Fruit fly (Drosophila melanogaster) whole organism, prepupa: Measurements from ENCODE around the gene CG43447.

Source experiments
- Blimp-1 ChIP-seq: fragments of 200-800 bp; sonication (Bioruptor generic); optimal IDR thresholded peaks from 3 replicates; lab custom pipeline; 2017; ENCODE audit warnings: missing biosample characterization, missing genetic modification characterization, mild to moderate bottlenecking, moderate library complexity, missing genetic modification reagents
- CG10669 ChIP-seq: fragments of 200-800 bp; sonication (Bioruptor generic); optimal IDR thresholded peaks from 3 replicates; lab custom pipeline; 2018; ENCODE audit warnings: missing biosample characterization, mild to moderate bottlenecking, missing genetic modification characterization, moderate library complexity
- CG11902 ChIP-seq: fragments of 200-800 bp; sonication (Bioruptor generic); optimal IDR thresholded peaks from 3 replicates; lab custom pipeline; 2016; ENCODE audit warnings: missing biosample characterization, missing genetic modification characterization
- CG31627 ChIP-seq: fragments of 200-800 bp; sonication (Bioruptor generic); optimal IDR thresholded peaks from 3 replicates; lab custom pipeline; 2016; ENCODE audit warnings: missing biosample characterization, missing genetic modification characterization
- CG34406 ChIP-seq: fragments of 200-800 bp; sonication (Bioruptor generic); optimal IDR thresholded peaks from 3 replicates; lab custom pipeline; 2016; ENCODE audit warnings: missing biosample characterization, missing genetic modification characterization
- CG3919 ChIP-seq: fragments of 200-800 bp; sonication (Bioruptor generic); optimal IDR thresholded peaks from 3 replicates; lab custom pipeline; 2016; ENCODE audit warnings: missing biosample characterization, missing genetic modification characterization
- CG4318 ChIP-seq: fragments of 200-800 bp; sonication (Bioruptor generic); optimal IDR thresholded peaks from 3 replicates; lab custom pipeline; 2017; ENCODE audit warnings: missing biosample characterization, mild to moderate bottlenecking, missing genetic modification characterization
- CG6163 ChIP-seq: fragments of 200-800 bp; sonication (Bioruptor generic); IDR thresholded peaks from 3 replicates; pipeline ENCODE4 v1.3.6; 2022; ENCODE audit warnings: missing biosample characterization, missing genetic modification characterization
- CG6808 ChIP-seq: fragments of 200-800 bp; sonication (Bioruptor generic); optimal IDR thresholded peaks from 3 replicates; lab custom pipeline; 2017; ENCODE audit warnings: missing biosample characterization, missing genetic modification characterization, mild to moderate bottlenecking, moderate library complexity, missing genetic modification reagents
- CG6854 ChIP-seq: fragments of 200-800 bp; sonication (Bioruptor generic); optimal IDR thresholded peaks from 2 replicates; lab custom pipeline; 2017; ENCODE audit warnings: missing biosample characterization, mild to moderate bottlenecking, missing genetic modification characterization
- CG8119 ChIP-seq: fragments of 200-800 bp; sonication (Bioruptor generic); IDR thresholded peaks from 3 replicates; pipeline ENCODE4 v1.3.6; 2022; ENCODE audit warnings: missing biosample characterization, missing genetic modification characterization
- CG8319 ChIP-seq: fragments of 200-800 bp; sonication (Bioruptor generic); optimal IDR thresholded peaks from 3 replicates; lab custom pipeline; 2016; ENCODE audit warnings: missing biosample characterization, missing genetic modification characterization
- CG8632 ChIP-seq: fragments of 200-800 bp; sonication (Bioruptor generic); optimal IDR thresholded peaks from 3 replicates; lab custom pipeline; 2016; ENCODE audit warnings: missing biosample characterization, missing genetic modification characterization
- CG9139 ChIP-seq: fragments of 200-800 bp; sonication (Bioruptor generic); optimal IDR thresholded peaks from 3 replicates; lab custom pipeline; 2017; ENCODE audit warnings: missing biosample characterization, mild to moderate bottlenecking, missing genetic modification characterization
- Eip75B ChIP-seq: fragments of 200-800 bp; sonication (Bioruptor generic); optimal IDR thresholded peaks from 3 replicates; lab custom pipeline; 2016; ENCODE audit warnings: missing biosample characterization, missing genetic modification characterization
- Eip78C ChIP-seq: fragments of 200-800 bp; sonication (Bioruptor generic); peaks from one replicate; lab custom pipeline; 2016; ENCODE audit warnings: missing biosample characterization, missing genetic modification characterization
- Ets21C ChIP-seq: fragments of 200-800 bp; sonication (Bioruptor generic); optimal IDR thresholded peaks from 3 replicates; lab custom pipeline; 2016; ENCODE audit warnings: missing biosample characterization, missing genetic modification characterization
- Gug ChIP-seq: fragments of 200-800 bp; sonication (Bioruptor generic); IDR thresholded peaks from 2 replicates; pipeline ENCODE4 v1.3.6; 2022; ENCODE audit warnings: missing biosample characterization, missing genetic modification characterization
- Hr39 ChIP-seq: fragments of 200-800 bp; sonication (Bioruptor generic); optimal IDR thresholded peaks from 2 replicates; lab custom pipeline; 2016; ENCODE audit warnings: missing biosample characterization, missing genetic modification characterization
- Hr4 ChIP-seq: fragments of 200-800 bp; sonication (Bioruptor generic); optimal IDR thresholded peaks from 3 replicates; lab custom pipeline; 2016; ENCODE audit warnings: missing biosample characterization, missing genetic modification characterization
- Met ChIP-seq: fragments of 200-800 bp; sonication (Bioruptor generic); optimal IDR thresholded peaks from 3 replicates; lab custom pipeline; 2016; ENCODE audit warnings: missing biosample characterization, missing genetic modification characterization
- OdsH ChIP-seq: fragments of 200-800 bp; sonication (Bioruptor generic); optimal IDR thresholded peaks from 3 replicates; lab custom pipeline; 2016; ENCODE audit warnings: missing biosample characterization, missing genetic modification characterization
- Smox ChIP-seq: fragments of 200-800 bp; sonication (Bioruptor generic); optimal IDR thresholded peaks from 3 replicates; lab custom pipeline; 2016; ENCODE audit warnings: missing biosample characterization, missing genetic modification characterization
- Sox102F ChIP-seq: fragments of 200-800 bp; sonication (Bioruptor generic); optimal IDR thresholded peaks from 2 replicates; lab custom pipeline; 2016; ENCODE audit warnings: missing biosample characterization, mild to moderate bottlenecking, missing genetic modification characterization
- Sox14 ChIP-seq: fragments of 200-800 bp; sonication (Bioruptor generic); optimal IDR thresholded peaks from 3 replicates; lab custom pipeline; 2016; ENCODE audit warnings: missing biosample characterization, missing genetic modification characterization
- Sox15 ChIP-seq: fragments of 200-800 bp; sonication (Bioruptor generic); optimal IDR thresholded peaks from 3 replicates; lab custom pipeline; 2016; ENCODE audit warnings: missing biosample characterization, missing genetic modification characterization
- achi ChIP-seq: fragments of 200-800 bp; sonication (Bioruptor generic); optimal IDR thresholded peaks from 3 replicates; lab custom pipeline; 2016; ENCODE audit warnings: missing biosample characterization, missing genetic modification characterization
- acj6 ChIP-seq: fragments of 200-800 bp; sonication (Bioruptor generic); optimal IDR thresholded peaks from 3 replicates; lab custom pipeline; 2016; ENCODE audit warnings: missing biosample characterization, missing genetic modification characterization
- dac ChIP-seq: fragments of 200-800 bp; sonication (Bioruptor generic); optimal IDR thresholded peaks from 2 replicates; lab custom pipeline; 2017; ENCODE audit warnings: missing biosample characterization, mild to moderate bottlenecking, missing genetic modification characterization
- eg ChIP-seq: fragments of 200-800 bp; sonication (Bioruptor generic); IDR thresholded peaks from 3 replicates; pipeline ENCODE4 v1.3.6; 2022; ENCODE audit warnings: missing biosample characterization, missing genetic modification characterization
- fd85E ChIP-seq: fragments of 200-800 bp; sonication (Bioruptor generic); optimal IDR thresholded peaks from 3 replicates; lab custom pipeline; 2016; ENCODE audit warnings: missing biosample characterization, missing genetic modification characterization
- fkh ChIP-seq: fragments of 200-800 bp; sonication (Bioruptor generic); optimal IDR thresholded peaks from 3 replicates; lab custom pipeline; 2017; ENCODE audit warnings: missing biosample characterization, mild to moderate bottlenecking, missing genetic modification characterization, moderate library complexity
- lz ChIP-seq: fragments of 200-800 bp; sonication (Bioruptor generic); optimal IDR thresholded peaks from 3 replicates; lab custom pipeline; 2016; ENCODE audit warnings: missing biosample characterization, missing genetic modification characterization
- salr ChIP-seq, 2 experiments: fragments of 200-800 bp; sonication (Bioruptor generic); optimal IDR thresholded peaks; 3 replicates each; lab custom pipeline; 2016 to 2018; ENCODE audit warnings: missing biosample characterization in 2 of 2, missing genetic modification characterization in 2 of 2, mild to moderate bottlenecking in 1 of 2
- ss ChIP-seq, 2 experiments: fragments of 200-800 bp; sonication (Bioruptor generic); optimal IDR thresholded peaks; 2 replicates in 1 of 2; 3 replicates in 1 of 2; lab custom pipeline; 2017 to 2018; ENCODE audit warnings: mild to moderate bottlenecking in 2 of 2, missing biosample characterization in 2 of 2, missing genetic modification characterization in 2 of 2, moderate library complexity in 1 of 2
- vri ChIP-seq: fragments of 200-800 bp; sonication (Bioruptor generic); optimal IDR thresholded peaks from 3 replicates; lab custom pipeline; 2016; ENCODE audit warnings: missing biosample characterization, mild to moderate bottlenecking, missing genetic modification characterization

Gene CG43447

dm6 chr3R:27445311-27445710, 5.2 kb downstream of the CG43447 start:
- TF ChIP-seq CG34406 (no peak), CG3919 (no peak), fkh (GFP tag; lab: Kevin White, UChicago) (no peak), CG11902 (no peak), salr (GFP tag; optimal IDR thresholded peaks at IDR 0.05; lab: Kevin White, UChicago) (no peak), Hr4 (GFP tag; lab: Kevin White, UChicago) (no peak), Smox (GFP tag; lab: Kevin White, UChicago) (no peak), CG6854 (GFP tag; lab: Kevin White, UChicago) (no peak)

- TF ChIP-seq dac (GFP tag; lab: Kevin White, UChicago), result no peak
- no peak for TF ChIP-seq Hr39 (GFP tag; lab: Kevin White, UChicago)
- no peak for TF ChIP-seq Eip75B (GFP tag; lab: Kevin White, UChicago)
- no peak for TF ChIP-seq Blimp-1
- no peak for TF ChIP-seq CG6808
- TF ChIP-seq CG8632, result no peak
- no peak for TF ChIP-seq Met
- TF ChIP-seq Ets21C (GFP tag; lab: Kevin White, UChicago), result no peak
- TF ChIP-seq CG8319, result no peak
- TF ChIP-seq eg (GFP tag; lab: Robert Waterston, UW), result no peak
- TF ChIP-seq CG9139 (GFP tag; lab: Kevin White, UChicago), result no peak
- TF ChIP-seq acj6, result no peak
- TF ChIP-seq vri, result no peak
- no peak for TF ChIP-seq CG6854 (GFP tag; lab: Kevin White, UChicago)
- TF ChIP-seq CG34406, result no peak
- TF ChIP-seq achi, result no peak
- no peak for TF ChIP-seq Smox (GFP tag; lab: Kevin White, UChicago)
- no peak for TF ChIP-seq CG10669 (GFP tag; lab: Kevin White, UChicago)
- TF ChIP-seq CG31627 (GFP tag; lab: Kevin White, UChicago), result no peak
- no peak for TF ChIP-seq salr (GFP tag; optimal IDR thresholded peaks at IDR 0.05; lab: Kevin White, UChicago)
Observed at dm6 chr3R:27462917-27463316, 22.8 kb downstream of the CG43447 start.

- TF ChIP-seq Smox (GFP tag; lab: Kevin White, UChicago) (no peak), CG10669 (GFP tag; lab: Kevin White, UChicago) (no peak), Sox14 (GFP tag; lab: Kevin White, UChicago) (no peak)
Observed at dm6 chr3R:27463889-27464288, 23.8 kb downstream of the CG43447 start, which contains the start of gene CG13978. Gene CG13978, plus strand, starts transcription at chr3R:27464189.

dm6 chr3R:27477507-27477906, 37.4 kb downstream of the CG43447 start:
- TF ChIP-seq Sox15 (GFP tag; lab: Kevin White, UChicago) (no peak), Sox14 (GFP tag; lab: Kevin White, UChicago) (no peak), Gug (GFP tag; lab: Robert Waterston, UW) (no peak), Sox102F (GFP tag; lab: Kevin White, UChicago) (no peak), CG31627 (GFP tag; lab: Kevin White, UChicago) (no peak), Eip78C (GFP tag; lab: Kevin White, UChicago) (no peak), CG4318 (no peak), CG6163 (GFP tag; lab: Robert Waterston, UW) (no peak), Smox (GFP tag; lab: Kevin White, UChicago) (no peak), achi (no peak), CG8319 (no peak), CG8632 (no peak), Hr39 (GFP tag; lab: Kevin White, UChicago) (no peak), CG8119 (GFP tag; lab: Robert Waterston, UW) (no peak), lz (GFP tag; lab: Kevin White, UChicago) (no peak), ss (GFP tag; optimal IDR thresholded peaks at IDR 0.05; lab: Kevin White, UChicago) (no peak), Blimp-1 (no peak), fd85E (no peak), OdsH (no peak)
